Fruit fly (Drosophila melanogaster) whole organism, prepupa: Measurements from ENCODE around the gene Eato.

ENCODE experiments used
- Blimp-1 ChIP-seq: fragments of 200-800 bp; sonication (Bioruptor generic); optimal IDR thresholded peaks from 3 replicates; lab custom pipeline; 2017; ENCODE audit warnings: missing biosample characterization, missing genetic modification characterization, mild to moderate bottlenecking, moderate library complexity, missing genetic modification reagents
- CG10631 ChIP-seq: fragments of 200-800 bp; sonication (Bioruptor generic); optimal IDR thresholded peaks from 2 replicates; lab custom pipeline; 2016; ENCODE audit warnings: missing biosample characterization, missing genetic modification characterization
- CG10669 ChIP-seq: fragments of 200-800 bp; sonication (Bioruptor generic); optimal IDR thresholded peaks from 3 replicates; lab custom pipeline; 2018; ENCODE audit warnings: missing biosample characterization, mild to moderate bottlenecking, missing genetic modification characterization, moderate library complexity
- CG11294 ChIP-seq: fragments of 200-800 bp; sonication (Bioruptor generic); IDR thresholded peaks from 2 replicates; pipeline ENCODE4 v1.3.6; 2022; ENCODE audit warnings: missing biosample characterization, missing genetic modification characterization
- CG11762 ChIP-seq: fragments of 200-800 bp; sonication (Bioruptor generic); optimal IDR thresholded peaks from 3 replicates; lab custom pipeline; 2016; ENCODE audit warnings: missing biosample characterization, missing genetic modification characterization; ENCODE audit not compliant: insufficient read depth
- CG15336 ChIP-seq: fragments of 200-800 bp; sonication (Bioruptor generic); IDR thresholded peaks from 2 replicates; pipeline ENCODE4 v1.3.6; 2022; ENCODE audit warnings: missing biosample characterization, missing genetic modification characterization
- CG1621 ChIP-seq: fragments of 200-800 bp; sonication (Bioruptor generic); optimal IDR thresholded peaks from 3 replicates; lab custom pipeline; 2018; ENCODE audit warnings: missing biosample characterization, mild to moderate bottlenecking, missing genetic modification characterization
- CG16779 ChIP-seq: fragments of 200-800 bp; sonication (Bioruptor generic); optimal IDR thresholded peaks from 3 replicates; lab custom pipeline; 2017; ENCODE audit warnings: missing biosample characterization, mild to moderate bottlenecking, missing genetic modification characterization
- CG3919 ChIP-seq: fragments of 200-800 bp; sonication (Bioruptor generic); optimal IDR thresholded peaks from 3 replicates; lab custom pipeline; 2016; ENCODE audit warnings: missing biosample characterization, missing genetic modification characterization
- CG4318 ChIP-seq: fragments of 200-800 bp; sonication (Bioruptor generic); optimal IDR thresholded peaks from 3 replicates; lab custom pipeline; 2017; ENCODE audit warnings: missing biosample characterization, mild to moderate bottlenecking, missing genetic modification characterization
- CG6163 ChIP-seq: fragments of 200-800 bp; sonication (Bioruptor generic); IDR thresholded peaks from 3 replicates; pipeline ENCODE4 v1.3.6; 2022; ENCODE audit warnings: missing biosample characterization, missing genetic modification characterization
- CG6792 ChIP-seq: fragments of 200-800 bp; sonication (Bioruptor generic); optimal IDR thresholded peaks from 3 replicates; lab custom pipeline; 2016; ENCODE audit warnings: missing biosample characterization, missing genetic modification characterization
- CG6808 ChIP-seq: fragments of 200-800 bp; sonication (Bioruptor generic); optimal IDR thresholded peaks from 3 replicates; lab custom pipeline; 2017; ENCODE audit warnings: missing biosample characterization, missing genetic modification characterization, mild to moderate bottlenecking, moderate library complexity, missing genetic modification reagents
- CG6854 ChIP-seq: fragments of 200-800 bp; sonication (Bioruptor generic); optimal IDR thresholded peaks from 2 replicates; lab custom pipeline; 2017; ENCODE audit warnings: missing biosample characterization, mild to moderate bottlenecking, missing genetic modification characterization
- CG7368 ChIP-seq: fragments of 200-800 bp; sonication (Bioruptor generic); optimal IDR thresholded peaks from 3 replicates; lab custom pipeline; 2016; ENCODE audit warnings: missing biosample characterization, missing genetic modification characterization
- CG8119 ChIP-seq: fragments of 200-800 bp; sonication (Bioruptor generic); IDR thresholded peaks from 3 replicates; pipeline ENCODE4 v1.3.6; 2022; ENCODE audit warnings: missing biosample characterization, missing genetic modification characterization
- CG8319 ChIP-seq: fragments of 200-800 bp; sonication (Bioruptor generic); optimal IDR thresholded peaks from 3 replicates; lab custom pipeline; 2016; ENCODE audit warnings: missing biosample characterization, missing genetic modification characterization
- CG8632 ChIP-seq: fragments of 200-800 bp; sonication (Bioruptor generic); optimal IDR thresholded peaks from 3 replicates; lab custom pipeline; 2016; ENCODE audit warnings: missing biosample characterization, missing genetic modification characterization
- CG9139 ChIP-seq: fragments of 200-800 bp; sonication (Bioruptor generic); optimal IDR thresholded peaks from 3 replicates; lab custom pipeline; 2017; ENCODE audit warnings: missing biosample characterization, mild to moderate bottlenecking, missing genetic modification characterization
- Eip75B ChIP-seq: fragments of 200-800 bp; sonication (Bioruptor generic); optimal IDR thresholded peaks from 3 replicates; lab custom pipeline; 2016; ENCODE audit warnings: missing biosample characterization, missing genetic modification characterization
- Eip93F ChIP-seq: fragments of 200-800 bp; sonication (Bioruptor generic); optimal IDR thresholded peaks from 2 replicates; lab custom pipeline; 2016; ENCODE audit warnings: missing biosample characterization, mild to moderate bottlenecking, missing genetic modification characterization
- Hr38 ChIP-seq: sonication (Bioruptor generic); optimal IDR thresholded peaks from 2 replicates; lab custom pipeline; 2016; ENCODE audit warnings: missing biosample characterization, missing genetic modification characterization
- Hr39 ChIP-seq: fragments of 200-800 bp; sonication (Bioruptor generic); optimal IDR thresholded peaks from 2 replicates; lab custom pipeline; 2016; ENCODE audit warnings: missing biosample characterization, missing genetic modification characterization
- Hr4 ChIP-seq: fragments of 200-800 bp; sonication (Bioruptor generic); optimal IDR thresholded peaks from 3 replicates; lab custom pipeline; 2016; ENCODE audit warnings: missing biosample characterization, missing genetic modification characterization
- Lpt ChIP-seq: fragments of 200-800 bp; sonication (Bioruptor generic); optimal IDR thresholded peaks from 3 replicates; lab custom pipeline; 2016; ENCODE audit warnings: missing biosample characterization, missing genetic modification characterization
- Met ChIP-seq: fragments of 200-800 bp; sonication (Bioruptor generic); optimal IDR thresholded peaks from 3 replicates; lab custom pipeline; 2016; ENCODE audit warnings: missing biosample characterization, missing genetic modification characterization
- OdsH ChIP-seq: fragments of 200-800 bp; sonication (Bioruptor generic); optimal IDR thresholded peaks from 3 replicates; lab custom pipeline; 2016; ENCODE audit warnings: missing biosample characterization, missing genetic modification characterization
- Smox ChIP-seq: fragments of 200-800 bp; sonication (Bioruptor generic); optimal IDR thresholded peaks from 3 replicates; lab custom pipeline; 2016; ENCODE audit warnings: missing biosample characterization, missing genetic modification characterization
- Sox102F ChIP-seq: fragments of 200-800 bp; sonication (Bioruptor generic); optimal IDR thresholded peaks from 2 replicates; lab custom pipeline; 2016; ENCODE audit warnings: missing biosample characterization, mild to moderate bottlenecking, missing genetic modification characterization
- Sox14 ChIP-seq: fragments of 200-800 bp; sonication (Bioruptor generic); optimal IDR thresholded peaks from 3 replicates; lab custom pipeline; 2016; ENCODE audit warnings: missing biosample characterization, missing genetic modification characterization
- acj6 ChIP-seq: fragments of 200-800 bp; sonication (Bioruptor generic); optimal IDR thresholded peaks from 3 replicates; lab custom pipeline; 2016; ENCODE audit warnings: missing biosample characterization, missing genetic modification characterization
- dac ChIP-seq: fragments of 200-800 bp; sonication (Bioruptor generic); optimal IDR thresholded peaks from 2 replicates; lab custom pipeline; 2017; ENCODE audit warnings: missing biosample characterization, mild to moderate bottlenecking, missing genetic modification characterization
- dsx ChIP-seq: fragments of 200-800 bp; optimal IDR thresholded peaks from 3 replicates; lab custom pipeline; 2019; ENCODE audit warnings: missing biosample characterization, mild to moderate bottlenecking, missing genetic modification characterization, moderate library complexity; ENCODE audit not compliant: poor library complexity, severe bottlenecking
- eg ChIP-seq: fragments of 200-800 bp; sonication (Bioruptor generic); IDR thresholded peaks from 3 replicates; pipeline ENCODE4 v1.3.6; 2022; ENCODE audit warnings: missing biosample characterization, missing genetic modification characterization
- esn ChIP-seq: fragments of 200-800 bp; sonication (Bioruptor generic); optimal IDR thresholded peaks from 2 replicates; lab custom pipeline; 2016; ENCODE audit warnings: missing biosample characterization, mild to moderate bottlenecking, missing genetic modification characterization, moderate library complexity
- fd85E ChIP-seq: fragments of 200-800 bp; sonication (Bioruptor generic); optimal IDR thresholded peaks from 3 replicates; lab custom pipeline; 2016; ENCODE audit warnings: missing biosample characterization, missing genetic modification characterization
- fkh ChIP-seq: fragments of 200-800 bp; sonication (Bioruptor generic); optimal IDR thresholded peaks from 3 replicates; lab custom pipeline; 2017; ENCODE audit warnings: missing biosample characterization, mild to moderate bottlenecking, missing genetic modification characterization, moderate library complexity
- lz ChIP-seq: fragments of 200-800 bp; sonication (Bioruptor generic); optimal IDR thresholded peaks from 3 replicates; lab custom pipeline; 2016; ENCODE audit warnings: missing biosample characterization, missing genetic modification characterization
- net ChIP-seq: fragments of 200-800 bp; sonication (Bioruptor generic); optimal IDR thresholded peaks from 3 replicates; lab custom pipeline; 2016; ENCODE audit warnings: missing biosample characterization, missing genetic modification characterization
- salr ChIP-seq, 2 experiments: fragments of 200-800 bp; sonication (Bioruptor generic); optimal IDR thresholded peaks; 3 replicates each; lab custom pipeline; 2016 to 2018; ENCODE audit warnings: missing biosample characterization in 2 of 2, missing genetic modification characterization in 2 of 2, mild to moderate bottlenecking in 1 of 2
- ss ChIP-seq, 2 experiments: fragments of 200-800 bp; sonication (Bioruptor generic); optimal IDR thresholded peaks; 2 replicates in 1 of 2; 3 replicates in 1 of 2; lab custom pipeline; 2017 to 2018; ENCODE audit warnings: mild to moderate bottlenecking in 2 of 2, missing biosample characterization in 2 of 2, missing genetic modification characterization in 2 of 2, moderate library complexity in 1 of 2
- svp ChIP-seq: fragments of 200-800 bp; sonication (Bioruptor generic); peaks from one replicate; lab custom pipeline; 2016; ENCODE audit warnings: missing biosample characterization, missing genetic modification characterization

Gene Eato

dm6 chr2L:13778648-13779047, 5.2 kb upstream of the Eato start (continued):
- TF ChIP-seq OdsH (GFP tag; lab: Kevin White, UChicago) = peak; percentile 61
- no peak for TF ChIP-seq CG7368 (GFP tag; lab: Kevin White, UChicago)
- TF ChIP-seq CG6792 (GFP tag; lab: Kevin White, UChicago) = peak; percentile 14
- TF ChIP-seq CG3919 (GFP tag; lab: Kevin White, UChicago) = peak; percentile 44
- TF ChIP-seq lz (GFP tag; lab: Kevin White, UChicago) = peak; percentile 37
- peak; percentile 73 for TF ChIP-seq CG6163 (GFP tag; lab: Robert Waterston, UW)
- peak; percentile 64 for TF ChIP-seq dac (GFP tag; lab: Kevin White, UChicago)
- no peak for TF ChIP-seq CG1621 (tag; lab: Kevin White, UChicago)
- no peak for TF ChIP-seq fd85E (GFP tag; lab: Kevin White, UChicago)
- TF ChIP-seq svp = peak; percentile 63
- TF ChIP-seq CG11762 (GFP tag; lab: Kevin White, UChicago) = peak; percentile 18
- no peak for TF ChIP-seq Met (GFP tag; lab: Kevin White, UChicago)
- no peak for TF ChIP-seq fkh (GFP tag; lab: Kevin White, UChicago)
- TF ChIP-seq Hr4 = peak; percentile 85
- TF ChIP-seq CG10631 (GFP tag; lab: Kevin White, UChicago) = peak; percentile 38
- no peak for TF ChIP-seq CG6854
- peak; percentile 87 for TF ChIP-seq CG8119
- TF ChIP-seq net (GFP tag; lab: Kevin White, UChicago) = peak; percentile 61

dm6 chr2L:13779162-13779561, 4.7 kb upstream of the Eato start:
- TF ChIP-seq CG16779 (tag; lab: Kevin White, UChicago) = no peak
- no peak for TF ChIP-seq fkh (GFP tag; lab: Kevin White, UChicago)
- no peak for TF ChIP-seq eg (GFP tag; lab: Robert Waterston, UW)
- no peak for TF ChIP-seq ss (GFP tag; optimal IDR thresholded peaks at IDR 0.05; lab: Kevin White, UChicago)
- TF ChIP-seq svp = peak; percentile 83

- TF ChIP-seq OdsH (GFP tag; lab: Kevin White, UChicago) (no peak), dsx (GFP tag; lab: Kevin White, UChicago) (no peak), acj6 (GFP tag; lab: Kevin White, UChicago) (no peak), Blimp-1 (GFP tag; lab: Kevin White, UChicago) (no peak), CG1621 (tag; lab: Kevin White, UChicago) (no peak), CG11294 (no peak), CG6163 (GFP tag; lab: Robert Waterston, UW) (no peak), CG4318 (no peak), Smox (GFP tag; lab: Kevin White, UChicago) (no peak)
Observed at dm6 chr2L:13779795-13780108, 4.1 kb upstream of the Eato start.

- TF ChIP-seq Lpt (GFP tag; lab: Kevin White, UChicago) (peak; percentile 61), Hr38 (GFP tag; lab: Kevin White, UChicago) (no peak), Sox14 (peak; percentile 68), Sox102F (no peak), eg (GFP tag; lab: Robert Waterston, UW) (peak; percentile 69; the same call in 2 of the 3 replicates), lz (GFP tag; lab: Kevin White, UChicago) (peak; percentile 74), CG6792 (GFP tag; lab: Kevin White, UChicago) (peak; percentile 77), CG7368 (GFP tag; lab: Kevin White, UChicago) (peak; percentile 65), CG10669 (peak; percentile 73), net (GFP tag; lab: Kevin White, UChicago) (peak; percentile 76), salr (GFP tag; optimal IDR thresholded peaks at IDR 0.05; lab: Kevin White, UChicago) (peak; percentile 19 to 86), Hr39 (GFP tag; lab: Kevin White, UChicago) (peak; percentile 56), Hr4 (peak; percentile 71), fkh (GFP tag; lab: Kevin White, UChicago) (peak; percentile 47), CG8319 (peak; percentile 67), Eip93F (GFP tag; lab: Kevin White, UChicago) (peak; percentile 76), CG8119 (peak; percentile 65; the same call in 1 of the 3 replicates), CG8632 (GFP tag; lab: Kevin White, UChicago) (peak; percentile 88), CG15336 (GFP tag; lab: Robert Waterston, UW) (peak; percentile 61), CG6808 (GFP tag; lab: Kevin White, UChicago) (peak; percentile 86), ss (GFP tag; optimal IDR thresholded peaks at IDR 0.05; lab: Kevin White, UChicago) (peak; percentile 83 to 90), Eip75B (GFP tag; lab: Kevin White, UChicago) (peak; percentile 68), CG6163 (GFP tag; lab: Robert Waterston, UW) (peak; percentile 44; the same call in 1 of the 3 replicates), Smox (GFP tag; lab: Kevin White, UChicago) (no peak), CG9139 (GFP tag; lab: Kevin White, UChicago) (peak; percentile 58), CG11294 (peak; percentile 10; the same call in 1 of the 2 replicates), esn (GFP tag; lab: Kevin White, UChicago) (peak; percentile 89)
Observed at dm6 chr2L:13780109-13780947, 3.6 kb upstream of the Eato start, which contains the start of the genes CG9008 and p38b. Gene CG9008, minus strand, starts transcription at chr2L:13780165. Gene p38b, plus strand, starts transcription at chr2L:13780689.
